Fruit fly (Drosophila melanogaster) Kc167 (cell line): ENCODE results near the gene CG32320.

ENCODE experiments used
- Myc ChIP-seq: fragments of >200 bp; optimal IDR thresholded peaks from 2 replicates; lab custom pipeline; 2017; ENCODE audit warnings: missing external identifiers
- Sin3A ChIP-seq: fragments of >200 bp; optimal IDR thresholded peaks from 2 replicates; lab custom pipeline; 2018; ENCODE audit warnings: missing external identifiers
- insv ChIP-seq: fragments of >200 bp; optimal IDR thresholded peaks from 3 replicates; lab custom pipeline; 2018; ENCODE audit warnings: missing external identifiers
- psq ChIP-seq: fragments of >200 bp; optimal IDR thresholded peaks from 2 replicates; lab custom pipeline; 2017; ENCODE audit warnings: missing external identifiers

DNA sequence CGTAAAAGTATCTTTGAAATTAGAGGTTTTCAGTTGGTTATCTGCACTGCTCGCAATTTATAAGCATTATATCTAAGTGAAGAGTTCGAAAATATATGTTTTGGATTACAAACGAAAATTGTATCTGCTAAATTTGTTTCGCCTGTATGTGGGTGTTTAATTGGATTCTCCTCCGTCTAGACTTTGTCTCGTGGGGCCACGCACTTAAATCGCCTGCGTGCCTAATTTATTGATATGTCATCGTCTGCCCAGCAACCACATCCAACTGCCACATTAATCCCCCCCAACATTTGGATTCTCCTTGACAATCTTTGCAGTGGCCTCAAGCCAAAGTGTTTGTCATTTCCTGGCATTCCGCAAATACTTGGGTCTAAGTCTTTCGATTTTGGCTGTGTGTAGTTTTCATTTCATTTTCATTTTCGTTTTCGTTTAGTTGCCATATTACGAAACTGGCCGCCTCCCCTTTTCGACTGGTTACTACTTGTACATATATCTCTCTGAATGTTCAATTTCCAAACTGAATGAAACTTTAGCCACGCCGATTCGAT is 20.2 kb upstream of the CG32320 start:
- no peak for TF ChIP-seq psq (lab: Kevin White, UChicago)
- TF ChIP-seq insv (lab: Kevin White, UChicago) = no peak
- no peak for TF ChIP-seq Sin3A (lab: Kevin White, UChicago)
- TF ChIP-seq Myc (lab: Kevin White, UChicago) = no peak
